Fruit fly (Drosophila melanogaster) whole organism, prepupa: ENCODE results near the gene Polr2G.
A peak's percentile ranks its signal among the peaks of the same experiment; 100 is the strongest.

Experiments
- CG1621 ChIP-seq: fragments of 200-800 bp; sonication (Bioruptor generic); optimal IDR thresholded peaks from 3 replicates; lab custom pipeline; 2018; ENCODE audit warnings: missing biosample characterization, mild to moderate bottlenecking, missing genetic modification characterization
- CG3919 ChIP-seq: fragments of 200-800 bp; sonication (Bioruptor generic); optimal IDR thresholded peaks from 3 replicates; lab custom pipeline; 2016; ENCODE audit warnings: missing biosample characterization, missing genetic modification characterization
- CG8119 ChIP-seq: fragments of 200-800 bp; sonication (Bioruptor generic); IDR thresholded peaks from 3 replicates; pipeline ENCODE4 v1.3.6; 2022; ENCODE audit warnings: missing biosample characterization, missing genetic modification characterization
- CG8632 ChIP-seq: fragments of 200-800 bp; sonication (Bioruptor generic); optimal IDR thresholded peaks from 3 replicates; lab custom pipeline; 2016; ENCODE audit warnings: missing biosample characterization, missing genetic modification characterization
- ss ChIP-seq, 2 experiments: fragments of 200-800 bp; sonication (Bioruptor generic); optimal IDR thresholded peaks; 2 replicates in 1 of 2; 3 replicates in 1 of 2; lab custom pipeline; 2017 to 2018; ENCODE audit warnings: mild to moderate bottlenecking in 2 of 2, missing biosample characterization in 2 of 2, missing genetic modification characterization in 2 of 2, moderate library complexity in 1 of 2

- TF ChIP-seq CG1621 (tag; lab: Kevin White, UChicago) (peak; percentile 4), CG3919 (no peak), ss (GFP tag; optimal IDR thresholded peaks at IDR 0.05; lab: Kevin White, UChicago) (no peak), CG8632 (GFP tag; lab: Kevin White, UChicago) (no peak), CG8119 (no peak)
These were observed at the start of gene Polr2G for dm6 chr3R:15222973-15223372.
